Worm (Caenorhabditis elegans) whole organism, L3 larva: ENCODE data around the gene W03A5.1.

Experiments used
- ZK546.5 ChIP-seq: sonication (generic microtip); optimal IDR thresholded peaks from 2 replicates; lab custom pipeline; 2017; ENCODE audit warnings: missing biosample characterization, missing genetic modification characterization
- aly-2 ChIP-seq: fragments of 150-350 bp; optimal IDR thresholded peaks from 2 replicates; lab custom pipeline; 2014; ENCODE audit warnings: missing biosample characterization, missing genetic modification characterization
- ama-1 ChIP-seq: fragments of 150-350 bp; optimal IDR thresholded peaks from 2 replicates; lab custom pipeline; 2018
- egl-27 ChIP-seq: sonication (generic microtip); optimal IDR thresholded peaks from 4 replicates; lab custom pipeline; 2017; ENCODE audit warnings: missing biosample characterization, missing genetic modification reagents, missing genetic modification characterization
- egl-5 ChIP-seq: fragments of 150-350 bp; optimal IDR thresholded peaks from 2 replicates; lab custom pipeline; 2017; ENCODE audit warnings: missing biosample characterization, missing genetic modification reagents, missing genetic modification characterization, inconsistent platforms
- elt-1 ChIP-seq: fragments of 150-350 bp; optimal IDR thresholded peaks from 2 replicates; lab custom pipeline; 2014; ENCODE audit warnings: missing biosample characterization, missing genetic modification characterization
- elt-2 ChIP-seq: sonication (generic microtip); optimal IDR thresholded peaks from 2 replicates; lab custom pipeline; 2016; ENCODE audit warnings: missing genetic modification reagents, mild to moderate bottlenecking, missing genetic modification characterization, missing compliant biosample characterization
- elt-3 ChIP-seq, 3 experiments: fragments of 150-350 bp in 1 of 3; sonication (generic microtip) in 2 of 3; optimal IDR thresholded peaks; 2 replicates in 2 of 3; 4 replicates in 1 of 3; lab custom pipeline; 2014 to 2017; ENCODE audit warnings: missing biosample characterization in 3 of 3, missing genetic modification characterization in 3 of 3
- eor-1 ChIP-seq, 2 experiments: fragments of 150-350 bp; optimal IDR thresholded peaks; 2 replicates each; lab custom pipeline; 2014 to 2018; ENCODE audit warnings: missing biosample characterization in 2 of 2, missing genetic modification characterization in 2 of 2
- fkh-2 ChIP-seq: fragments of 150-350 bp; optimal IDR thresholded peaks from 2 replicates; lab custom pipeline; 2014; ENCODE audit warnings: missing biosample characterization, missing genetic modification reagents, missing genetic modification characterization
- fos-1 ChIP-seq: fragments of 150-350 bp; optimal IDR thresholded peaks from 2 replicates; lab custom pipeline; 2014; ENCODE audit warnings: missing biosample characterization, missing genetic modification characterization
- hmg-11 ChIP-seq: sonication (generic microtip); optimal IDR thresholded peaks from 2 replicates; lab custom pipeline; 2016; ENCODE audit warnings: missing genetic modification characterization, missing compliant biosample characterization
- lin-15B ChIP-seq: fragments of 150-350 bp; optimal IDR thresholded peaks from 2 replicates; lab custom pipeline; 2014; ENCODE audit warnings: missing biosample characterization, missing genetic modification characterization
- lin-39 ChIP-seq: fragments of 150-350 bp; optimal IDR thresholded peaks from 2 replicates; lab custom pipeline; 2018; ENCODE audit warnings: missing biosample characterization, missing genetic modification reagents, missing genetic modification characterization
- mml-1 ChIP-seq: fragments of 150-350 bp; sonication (generic microtip); optimal IDR thresholded peaks from 3 replicates; lab custom pipeline; 2014; ENCODE audit warnings: missing biosample characterization, missing genetic modification characterization
- nfya-1 ChIP-seq: sonication (generic microtip); optimal IDR thresholded peaks from 2 replicates; lab custom pipeline; 2017; ENCODE audit warnings: missing genetic modification characterization, mild to moderate bottlenecking, missing compliant biosample characterization, antibody characterized with exemption, moderate library complexity; ENCODE audit not compliant: insufficient read depth
- nhr-12 ChIP-seq: fragments of 150-350 bp; optimal IDR thresholded peaks from 2 replicates; lab custom pipeline; 2014; ENCODE audit warnings: missing biosample characterization, missing genetic modification characterization
- nhr-23 ChIP-seq: fragments of 150-350 bp; optimal IDR thresholded peaks from 2 replicates; lab custom pipeline; 2014; ENCODE audit warnings: missing biosample characterization, missing genetic modification reagents, missing genetic modification characterization
- nhr-25 ChIP-seq: sonication (generic microtip); optimal IDR thresholded peaks from 2 replicates; lab custom pipeline; 2017; ENCODE audit warnings: missing biosample characterization, missing genetic modification characterization
- nhr-43 ChIP-seq: sonication (generic microtip); optimal IDR thresholded peaks from 2 replicates; lab custom pipeline; 2016; ENCODE audit warnings: mild to moderate bottlenecking, missing genetic modification characterization, missing compliant biosample characterization; ENCODE audit not compliant: poor library complexity, severe bottlenecking
- nhr-67 ChIP-seq: fragments of 150-350 bp; optimal IDR thresholded peaks from 2 replicates; lab custom pipeline; 2014; ENCODE audit warnings: missing biosample characterization, missing genetic modification characterization
- nhr-76 ChIP-seq: fragments of 150-350 bp; sonication (generic microtip); optimal IDR thresholded peaks from 5 replicates; lab custom pipeline; 2014; ENCODE audit warnings: missing biosample characterization, missing genetic modification characterization
- nhr-77 ChIP-seq: fragments of 150-350 bp; optimal IDR thresholded peaks from 2 replicates; lab custom pipeline; 2014; ENCODE audit warnings: missing biosample characterization, missing genetic modification characterization
- pha-4 ChIP-seq: fragments of 150-350 bp; optimal IDR thresholded peaks from 2 replicates; lab custom pipeline; 2014; ENCODE audit warnings: missing biosample characterization, missing genetic modification reagents, missing genetic modification characterization
- pqm-1 ChIP-seq: fragments of 150-350 bp; optimal IDR thresholded peaks from 2 replicates; lab custom pipeline; 2017; ENCODE audit warnings: missing biosample characterization, missing genetic modification characterization, inconsistent platforms
- sea-2 ChIP-seq: fragments of 150-350 bp; sonication (generic microtip); optimal IDR thresholded peaks from 4 replicates; lab custom pipeline; 2014; ENCODE audit warnings: missing biosample characterization, missing genetic modification reagents, missing genetic modification characterization
- skn-1 ChIP-seq: fragments of 150-350 bp; optimal IDR thresholded peaks from 2 replicates; lab custom pipeline; 2014; ENCODE audit warnings: missing biosample characterization, missing genetic modification characterization
- snpc-4 ChIP-seq: fragments of 150-350 bp; optimal IDR thresholded peaks from 2 replicates; lab custom pipeline; 2014; ENCODE audit warnings: missing biosample characterization, missing genetic modification characterization
- tbx-2 ChIP-seq: sonication (generic microtip); optimal IDR thresholded peaks from 2 replicates; lab custom pipeline; 2016; ENCODE audit warnings: mild to moderate bottlenecking, missing genetic modification characterization, missing compliant biosample characterization
- unc-62 ChIP-seq: fragments of 150-350 bp; sonication (generic microtip); optimal IDR thresholded peaks from 4 replicates; lab custom pipeline; 2014; ENCODE audit warnings: missing biosample characterization, missing genetic modification reagents, missing genetic modification characterization
- zag-1 ChIP-seq: fragments of 150-350 bp; optimal IDR thresholded peaks from 2 replicates; lab custom pipeline; 2014; ENCODE audit warnings: missing biosample characterization, missing genetic modification characterization
- ztf-4 ChIP-seq: fragments of 150-350 bp; optimal IDR thresholded peaks from 2 replicates; lab custom pipeline; 2014; ENCODE audit warnings: missing biosample characterization, missing genetic modification characterization

The W03A5.1 gene

ce11 chrIII:5413680-5414079 lies 6.0 kb downstream of the W03A5.1 start, which contains the start of gene grl-22:
TSS of gene grl-22 (minus strand) at chrIII:5414011.
- TF ChIP-seq ztf-4 (tag; lab: Kevin White, UChicago), result no peak
- no peak for TF ChIP-seq tbx-2 (tag; lab: Kevin White, UChicago)
- TF ChIP-seq aly-2 (tag; lab: Kevin White, UChicago), result no peak
- no peak for TF ChIP-seq snpc-4 (tag; lab: Kevin White, UChicago)
- no peak for TF ChIP-seq skn-1 (tag; lab: Kevin White, UChicago)
- no peak for TF ChIP-seq egl-5 (tag; lab: Kevin White, UChicago)
- TF ChIP-seq lin-15B (tag; lab: Kevin White, UChicago), result no peak
- no peak for TF ChIP-seq nhr-25
- no peak for TF ChIP-seq nhr-67 (tag; lab: Kevin White, UChicago)
- no peak for TF ChIP-seq nhr-12 (tag; lab: Kevin White, UChicago)
- TF ChIP-seq unc-62, result no peak
- TF ChIP-seq pqm-1 (tag; lab: Kevin White, UChicago), result no peak

ce11 chrIII:5417921-5418320 lies 10.2 kb downstream of the W03A5.1 start:
- TF ChIP-seq nhr-76 (tag; lab: Kevin White, UChicago) (no peak), pha-4 (tag; lab: Kevin White, UChicago) (peak; percentile 43), mml-1 (no peak)

DNA sequence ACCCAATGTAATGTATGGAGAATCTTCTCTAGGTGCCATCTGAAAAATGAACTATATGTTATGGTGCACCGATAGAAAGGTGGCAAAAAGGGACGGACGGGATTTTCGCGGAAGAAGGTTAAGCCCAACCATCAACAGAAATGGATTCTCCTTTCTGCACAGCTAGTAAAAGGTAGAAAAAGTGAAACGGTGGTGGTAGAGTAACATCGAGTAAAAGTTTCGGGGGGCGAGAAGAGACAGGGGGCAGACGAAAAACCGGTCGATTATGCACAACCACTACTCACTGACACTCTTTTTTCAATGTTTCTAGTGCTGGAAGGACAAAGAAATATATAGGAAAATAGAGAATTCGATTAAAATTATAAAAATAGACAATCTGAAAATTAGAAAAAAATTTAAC lies 11.8 kb downstream of the W03A5.1 start:
- TF ChIP-seq fos-1 (tag; lab: Kevin White, UChicago), result no peak
- peak; percentile 19 for TF ChIP-seq ama-1 (lab: Kevin White, UChicago)
- TF ChIP-seq elt-1, result no peak
- no peak for TF ChIP-seq egl-27 (tag; lab: Kevin White, UChicago)
- TF ChIP-seq fkh-2 (tag; lab: Kevin White, UChicago), result no peak
- no peak for TF ChIP-seq nfya-1 (tag; lab: Kevin White, UChicago)

ce11 chrIII:5420276-5420675 lies 12.6 kb downstream of the W03A5.1 start:
- TF ChIP-seq sea-2 (GFP tag; lab: Kevin White, UChicago), result no peak
- no peak for TF ChIP-seq ZK546.5 (tag; lab: Kevin White, UChicago)
- TF ChIP-seq elt-2, result peak; percentile 72
- TF ChIP-seq pha-4 (tag; lab: Kevin White, UChicago), result peak; percentile 91

- TF ChIP-seq lin-39 (tag; lab: Kevin White, UChicago) (no peak), snpc-4 (tag; lab: Kevin White, UChicago) (no peak), hmg-11 (tag; lab: Kevin White, UChicago) (peak; percentile 25), ztf-4 (tag; lab: Kevin White, UChicago) (no peak), pqm-1 (tag; lab: Kevin White, UChicago) (peak; percentile 48), eor-1 (tag; optimal IDR thresholded peaks at IDR 0.05; lab: Kevin White, UChicago) (no peak), egl-27 (tag; lab: Kevin White, UChicago) (peak; percentile 13), elt-2 (peak; percentile 66), nhr-43 (tag; lab: Kevin White, UChicago) (peak; percentile 67), elt-1 (no peak), nfya-1 (tag; lab: Kevin White, UChicago) (peak; percentile 45), nhr-77 (tag; lab: Kevin White, UChicago) (no peak), nhr-23 (tag; lab: Kevin White, UChicago) (peak; percentile 71), nhr-25 (peak; percentile 86)
Observed at ce11 chrIII:5421406-5421805, 13.7 kb downstream of the W03A5.1 start.

DNA sequence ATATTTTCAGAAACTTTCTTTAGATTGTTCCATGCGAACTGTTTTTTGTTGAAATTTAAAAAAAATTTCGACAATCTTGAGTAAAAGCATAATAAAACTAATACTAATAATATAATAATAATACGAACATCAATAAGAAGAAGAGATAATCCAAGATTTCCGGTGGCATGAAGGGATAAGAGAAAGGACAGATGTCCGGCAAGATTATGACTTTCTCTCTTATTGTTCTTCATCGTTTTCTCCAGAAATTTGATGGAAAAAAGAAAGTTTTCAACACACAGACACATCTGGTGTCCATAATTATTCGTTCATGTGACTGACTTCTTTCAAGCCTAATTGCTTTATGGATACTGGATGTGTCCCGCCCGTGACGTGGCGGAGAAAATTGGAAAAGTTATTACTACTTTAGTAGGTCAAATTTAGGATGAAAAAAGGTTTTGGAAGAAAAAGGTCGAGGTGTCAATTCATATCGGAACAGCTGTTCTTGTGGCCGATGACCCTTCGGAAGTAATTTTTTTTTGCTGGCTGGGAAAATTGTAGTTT lies 14.9 kb downstream of the W03A5.1 start:
- TF ChIP-seq egl-5 (tag; lab: Kevin White, UChicago), result peak; percentile 12
- TF ChIP-seq pqm-1 (tag; lab: Kevin White, UChicago), result no peak
- no peak for TF ChIP-seq zag-1 (tag; lab: Kevin White, UChicago)
- no peak for TF ChIP-seq unc-62
- TF ChIP-seq sea-2 (GFP tag; lab: Kevin White, UChicago), result no peak
- TF ChIP-seq tbx-2 (tag; lab: Kevin White, UChicago), result no peak
- peak; percentile 39 for TF ChIP-seq nhr-23 (tag; lab: Kevin White, UChicago)
- no peak for TF ChIP-seq nhr-76 (tag; lab: Kevin White, UChicago)
- TF ChIP-seq nhr-12 (tag; lab: Kevin White, UChicago), result no peak
- no peak for TF ChIP-seq hmg-11 (tag; lab: Kevin White, UChicago)
- no peak for TF ChIP-seq elt-3 (tag; optimal IDR thresholded peaks at IDR 0.05; lab: Kevin White, UChicago)
- no peak for TF ChIP-seq ZK546.5 (tag; lab: Kevin White, UChicago)
